Fruit fly (Drosophila melanogaster): Measurements from ENCODE around the gene Set8.
A peak's percentile ranks its signal among the peaks of the same experiment; 100 is the strongest.

Set8 gene

dm6 chr3R:14353733-14354152 lies 37.9 kb downstream of the Set8 start (continued):
- TF ChIP-seq caup (GFP tag; optimal IDR thresholded peaks at IDR 0.05; ENCODE audit: severe bottlenecking), result peak; percentile 72
- TF ChIP-seq Tbp (GFP tag; optimal IDR thresholded peaks at IDR 0.05), result no peak
- peak; percentile 63 for TF ChIP-seq Dek (tag; optimal IDR thresholded peaks at IDR 0.05)
- peak; percentile 86 for TF ChIP-seq CG3281 (GFP tag; optimal IDR thresholded peaks at IDR 0.05)
- TF ChIP-seq gsb-n (tag; optimal IDR thresholded peaks at IDR 0.05), result peak; percentile 64
- 0 out of 2 replicates have a peak, but pooled peaks have one; percentile 35 for TF ChIP-seq rib (GFP tag; IDR thresholded peaks at IDR 0.05)
- peak; percentile 20 for TF ChIP-seq MTF-1 (GFP tag; optimal IDR thresholded peaks at IDR 0.05; ENCODE audit: borderline replicate concordance)
- TF ChIP-seq Ravus (GFP tag; IDR thresholded peaks at IDR 0.05), result no peak
- TF ChIP-seq CG11398 (GFP tag; optimal IDR thresholded peaks at IDR 0.05), result no peak
- no peak for TF ChIP-seq emc (GFP tag; optimal IDR thresholded peaks at IDR 0.05)
- TF ChIP-seq CG10147 (GFP tag; optimal IDR thresholded peaks at IDR 0.05), result peak; percentile 86
- peak; percentile 81 for TF ChIP-seq CG18262 (tag; optimal IDR thresholded peaks at IDR 0.05)
- TF ChIP-seq sc (optimal IDR thresholded peaks at IDR 0.05), result no peak
- peak; percentile 38 for TF ChIP-seq sc (GFP tag; optimal IDR thresholded peaks at IDR 0.05)
- peak; percentile 7 for TF ChIP-seq Vsx1 (GFP tag; optimal IDR thresholded peaks at IDR 0.05)
- peak; percentile 39; the same call in 1 of the 2 replicates for TF ChIP-seq Awh (GFP tag; IDR thresholded peaks at IDR 0.05)
- TF ChIP-seq Xbp1 (GFP tag; optimal IDR thresholded peaks at IDR 0.05), result peak; percentile 57
- TF ChIP-seq CG9437 (GFP tag; optimal IDR thresholded peaks at IDR 0.05), result peak; percentile 55
- peak; percentile 57 for TF ChIP-seq nerfin-1 (tag; optimal IDR thresholded peaks at IDR 0.05)
- peak; percentile 16 for TF ChIP-seq oc (tag; optimal IDR thresholded peaks at IDR 0.05)
- TF ChIP-seq sqz (GFP tag; optimal IDR thresholded peaks at IDR 0.05), result peak; percentile 62
- TF ChIP-seq luna (GFP tag; optimal IDR thresholded peaks at IDR 0.05), result no peak
- 0 out of 2 replicates have a peak, but pooled peaks have one; percentile 16 for TF ChIP-seq CG11696 (GFP tag; IDR thresholded peaks at IDR 0.05)
- TF ChIP-seq CTCF (GFP tag; optimal IDR thresholded peaks at IDR 0.05), result peak; percentile 35
- TF ChIP-seq ewg (GFP tag; optimal IDR thresholded peaks at IDR 0.05), result peak; percentile 39
- no peak for TF ChIP-seq Atf-2 (GFP tag; optimal IDR thresholded peaks at IDR 0.05)
- TF ChIP-seq Ptx1 (GFP tag; IDR thresholded peaks at IDR 0.05), result peak; percentile 77
- TF ChIP-seq toy (GFP tag; IDR thresholded peaks at IDR 0.05), result peak; percentile 42; the same call in 1 of the 2 replicates
- TF ChIP-seq hkb (optimal IDR thresholded peaks at IDR 0.05), result no peak
- TF ChIP-seq hkb (GFP tag; IDR thresholded peaks at IDR 0.05), result peak; percentile 77
- peak; percentile 61 for TF ChIP-seq CG8359 (GFP tag; optimal IDR thresholded peaks at IDR 0.05; ENCODE audit: borderline replicate concordance)
- peak; percentile 46 for TF ChIP-seq al (GFP tag; IDR thresholded peaks at IDR 0.05)
- TF ChIP-seq Sry-δ (GFP tag; optimal IDR thresholded peaks at IDR 0.05), result no peak
- TF ChIP-seq CG2120 (GFP tag; optimal IDR thresholded peaks at IDR 0.05), result peak; percentile 39
- no peak for TF ChIP-seq CG11723 (GFP tag; optimal IDR thresholded peaks at IDR 0.05)
- peak; percentile 33 for TF ChIP-seq CG3407 (GFP tag; optimal IDR thresholded peaks at IDR 0.05)
- 0 out of 4 replicates have a peak, but pooled peaks have one; percentile 33 for TF ChIP-seq Gug (GFP tag; IDR thresholded peaks at IDR 0.05)
- no peak for TF ChIP-seq hb (GFP tag; IDR thresholded peaks at IDR 0.05; ENCODE audit: partially characterized antibody)
- peak; percentile 40 for TF ChIP-seq Six4 (GFP tag; optimal IDR thresholded peaks at IDR 0.05)
- TF ChIP-seq Hsf (GFP tag; optimal IDR thresholded peaks at IDR 0.05), result peak; percentile 4
- TF ChIP-seq CG30431 (GFP tag; optimal IDR thresholded peaks at IDR 0.05), result peak; percentile 29
- TF ChIP-seq Rx (GFP tag; IDR thresholded peaks at IDR 0.05), result no peak
- peak; percentile 49 for TF ChIP-seq tin (GFP tag; optimal IDR thresholded peaks at IDR 0.05)
- TF ChIP-seq HHEX (GFP tag; optimal IDR thresholded peaks at IDR 0.05), result peak; percentile 72
- peak; percentile 74 for TF ChIP-seq Sox102F (GFP tag; optimal IDR thresholded peaks at IDR 0.05)
- no peak for TF ChIP-seq shn (GFP tag; optimal IDR thresholded peaks at IDR 0.05)
- TF ChIP-seq CG14441 (GFP tag; IDR thresholded peaks at IDR 0.05), result peak; percentile 40
- TF ChIP-seq sd (tag; optimal IDR thresholded peaks at IDR 0.05), result peak; percentile 22
- peak in 1 of 2 experiments; percentile 27 for TF ChIP-seq Hr78 (GFP tag; optimal IDR thresholded peaks at IDR 0.05)
- peak; percentile 62 for TF ChIP-seq CG6254 (GFP tag; optimal IDR thresholded peaks at IDR 0.05)
- peak; percentile 9 for TF ChIP-seq CG4328 (GFP tag; optimal IDR thresholded peaks at IDR 0.05)

Data from whole organism, embryonic.